Fruit fly (Drosophila melanogaster): ENCODE data around the gene Jhbp15.

- TF ChIP-seq h (GFP tag; optimal IDR thresholded peaks at IDR 0.05) (no peak), psq (GFP tag; optimal IDR thresholded peaks at IDR 0.05) (no peak), OdsH (GFP tag; optimal IDR thresholded peaks at IDR 0.05) (no peak), Myc (optimal IDR thresholded peaks at IDR 0.05) (no peak), br (GFP tag; optimal IDR thresholded peaks at IDR 0.05) (no peak), pan (optimal IDR thresholded peaks at IDR 0.05) (no peak), Vsx2 (GFP tag; optimal IDR thresholded peaks at IDR 0.05; ENCODE audit: partially characterized antibody) (no peak), N (GFP tag; optimal IDR thresholded peaks at IDR 0.05) (no peak), CG32264 (GFP tag; optimal IDR thresholded peaks at IDR 0.05) (no peak), Dfd (GFP tag; optimal IDR thresholded peaks at IDR 0.05) (no peak), Jra (GFP tag; optimal IDR thresholded peaks at IDR 0.05) (no peak), brk (GFP tag; optimal IDR thresholded peaks at IDR 0.05) (no peak), CrebA (GFP tag; optimal IDR thresholded peaks at IDR 0.05; ENCODE audit: borderline replicate concordance) (no peak), lola (GFP tag; optimal IDR thresholded peaks at IDR 0.05) (no peak)
These were observed 20.5 kb upstream of the Jhbp15 start for dm6 chr3R:21071312-21071711.

All from whole organism, wandering third instar larva.